Fruit fly (Drosophila melanogaster) whole organism, pupa: ENCODE measurements around the gene CG43402.

Experiments used
- CG14655 ChIP-seq: fragments of 200-800 bp; sonication (Bioruptor generic); optimal IDR thresholded peaks from 3 replicates; lab custom pipeline; 2017; ENCODE audit warnings: mild to moderate bottlenecking, missing biosample characterization, missing genetic modification reagents, missing genetic modification characterization
- CG15710 ChIP-seq: fragments of 200-800 bp; sonication (Bioruptor generic); optimal IDR thresholded peaks from 2 replicates; lab custom pipeline; 2018; ENCODE audit warnings: missing biosample characterization, mild to moderate bottlenecking, missing genetic modification characterization, moderate library complexity
- CG32121 ChIP-seq: fragments of 200-800 bp; sonication (Bioruptor generic); IDR thresholded peaks from 2 replicates; pipeline ENCODE4 v1.3.6; 2022; ENCODE audit warnings: missing biosample characterization, missing genetic modification characterization
- CG8301 ChIP-seq: fragments of 200-800 bp; sonication (Bioruptor generic); optimal IDR thresholded peaks from 2 replicates; lab custom pipeline; 2018; ENCODE audit warnings: missing biosample characterization, mild to moderate bottlenecking, missing genetic modification characterization

dm6 chr2L:1419656-1420055 is 22.8 kb upstream of the CG43402 start:
- TF ChIP-seq CG8301 (tag; lab: Kevin White, UChicago) (no peak), CG14655 (no peak), CG15710 (tag; lab: Kevin White, UChicago) (no peak), CG32121 (GFP tag; lab: Robert Waterston, UW) (no peak)
